Fruit fly (Drosophila melanogaster) whole organism, embryonic: Measurements from ENCODE around the gene wwk.
A peak's percentile ranks its signal among the peaks of the same experiment; 100 is the strongest.

ENCODE experiments used
- Atf3 ChIP-seq: fragments of 200-800 bp; sonication (Bioruptor generic); optimal IDR thresholded peaks from 3 replicates; lab custom pipeline; 2016; ENCODE audit warnings: missing biosample characterization, missing genetic modification characterization
- Bgb ChIP-seq: fragments of 200-800 bp; sonication (Bioruptor generic); IDR thresholded peaks from 2 replicates; pipeline ENCODE4 v1.3.6; 2022; ENCODE audit warnings: missing biosample characterization, missing genetic modification characterization; ENCODE audit not compliant: partially characterized antibody
- CG1024 ChIP-seq: fragments of 200-800 bp; sonication (Bioruptor generic); IDR thresholded peaks from 2 replicates; pipeline ENCODE4 v1.3.6; 2022; ENCODE audit warnings: missing biosample characterization, missing genetic modification characterization
- CG10565 ChIP-seq: fragments of 200-800 bp; sonication (Bioruptor generic); optimal IDR thresholded peaks from 3 replicates; lab custom pipeline; 2016; ENCODE audit warnings: missing biosample characterization, mild to moderate bottlenecking, missing genetic modification characterization
- CG12155 ChIP-seq: fragments of 200-800 bp; sonication (Bioruptor generic); optimal IDR thresholded peaks from 3 replicates; lab custom pipeline; 2016; ENCODE audit warnings: missing biosample characterization, missing genetic modification characterization
- CG12391 ChIP-seq: fragments of 200-800 bp; sonication (Bioruptor generic); optimal IDR thresholded peaks from 3 replicates; lab custom pipeline; 2018; ENCODE audit warnings: missing biosample characterization, mild to moderate bottlenecking, missing genetic modification characterization, moderate library complexity
- CG12659 ChIP-seq: fragments of 200-800 bp; sonication (Bioruptor generic); optimal IDR thresholded peaks from 3 replicates; lab custom pipeline; 2017; ENCODE audit warnings: mild to moderate bottlenecking, missing biosample characterization, missing genetic modification reagents, missing genetic modification characterization
- CG14860 ChIP-seq: fragments of 200-800 bp; sonication (Bioruptor generic); IDR thresholded peaks from 3 replicates; pipeline ENCODE4 v1.3.6; 2022; ENCODE audit warnings: missing biosample characterization, missing genetic modification characterization; ENCODE audit not compliant: partially characterized antibody
- CG15514 ChIP-seq: fragments of 200-800 bp; sonication (Bioruptor generic); optimal IDR thresholded peaks from 3 replicates; lab custom pipeline; 2017; ENCODE audit warnings: missing biosample characterization, missing genetic modification characterization, mild to moderate bottlenecking, moderate library complexity, missing genetic modification reagents
- CG1647 ChIP-seq: fragments of 200-800 bp; sonication (Bioruptor generic); optimal IDR thresholded peaks from 3 replicates; lab custom pipeline; 2016; ENCODE audit warnings: missing biosample characterization, missing genetic modification characterization
- CG16779 ChIP-seq: fragments of 200-800 bp; sonication (Bioruptor generic); IDR thresholded peaks from 2 replicates; pipeline ENCODE4 v1.3.6; 2022; ENCODE audit warnings: missing biosample characterization, missing genetic modification characterization
- CG2129 ChIP-seq: fragments of 200-800 bp; sonication (Bioruptor generic); IDR thresholded peaks from 2 replicates; pipeline ENCODE4 v1.3.6; 2022; ENCODE audit warnings: missing biosample characterization, missing genetic modification characterization; ENCODE audit not compliant: partially characterized antibody
- CG30020 ChIP-seq: fragments of 200-800 bp; optimal IDR thresholded peaks from 2 replicates; lab custom pipeline; 2019; ENCODE audit warnings: missing biosample characterization, mild to moderate bottlenecking, missing genetic modification characterization, moderate library complexity
- CG31388 ChIP-seq: fragments of 200-800 bp; sonication (Bioruptor generic); optimal IDR thresholded peaks from 2 replicates; lab custom pipeline; 2016; ENCODE audit warnings: missing biosample characterization, missing genetic modification characterization
- CG34224 ChIP-seq: fragments of 200-800 bp; sonication (Bioruptor generic); IDR thresholded peaks from 3 replicates; pipeline ENCODE4 v1.3.6; 2022; ENCODE audit warnings: missing biosample characterization, missing genetic modification characterization; ENCODE audit not compliant: partially characterized antibody
- CG4617 ChIP-seq: fragments of 200-800 bp; sonication (Bioruptor generic); optimal IDR thresholded peaks from 3 replicates; lab custom pipeline; 2016; ENCODE audit warnings: missing biosample characterization, missing genetic modification characterization, borderline replicate concordance
- CG7963 ChIP-seq: fragments of 200-800 bp; sonication (Bioruptor generic); IDR thresholded peaks from 3 replicates; pipeline ENCODE4 v1.3.6; 2022; ENCODE audit warnings: missing biosample characterization, missing genetic modification characterization; ENCODE audit not compliant: partially characterized antibody
- CG8290 ChIP-seq, 3 experiments: fragments of 200-800 bp; sonication (Bioruptor generic); optimal IDR thresholded peaks; 2 replicates each; lab custom pipeline; 2016 to 2019; ENCODE audit warnings: missing biosample characterization in 3 of 3, missing genetic modification characterization in 3 of 3, mild to moderate bottlenecking in 2 of 3, moderate library complexity in 1 of 3
- Dek ChIP-seq: fragments of 200-800 bp; sonication (Bioruptor generic); optimal IDR thresholded peaks from 3 replicates; lab custom pipeline; 2019; ENCODE audit warnings: missing biosample characterization, mild to moderate bottlenecking, missing genetic modification characterization, moderate library complexity
- Dref ChIP-seq: fragments of 200-800 bp; sonication (Bioruptor generic); IDR thresholded peaks from 2 replicates; pipeline ENCODE4 v1.3.6; 2022; ENCODE audit warnings: missing biosample characterization, missing genetic modification characterization
- Elba2 ChIP-seq: fragments of 200-800 bp; sonication (Bioruptor generic); optimal IDR thresholded peaks from 3 replicates; lab custom pipeline; 2016; ENCODE audit warnings: missing biosample characterization, missing genetic modification characterization
- Lim3 ChIP-seq: fragments of 200-800 bp; sonication (Bioruptor generic); IDR thresholded peaks from 2 replicates; pipeline ENCODE4 v1.3.6; 2022; ENCODE audit warnings: missing biosample characterization, missing genetic modification characterization
- MESR4 ChIP-seq: fragments of 200-800 bp; sonication (Bioruptor generic); optimal IDR thresholded peaks from 2 replicates; lab custom pipeline; 2018; ENCODE audit warnings: missing biosample characterization, mild to moderate bottlenecking, missing genetic modification characterization, moderate library complexity
- Med ChIP-seq: fragments of 200-800 bp; sonication (Bioruptor generic); peaks from one replicate; lab custom pipeline; 2016; ENCODE audit warnings: missing biosample characterization, missing genetic modification characterization, mild to moderate bottlenecking, inconsistent platforms, moderate library complexity
- Pdp1 ChIP-seq, 2 experiments: fragments of 200-800 bp; sonication (Bioruptor generic); optimal IDR thresholded peaks; 3 replicates each; lab custom pipeline; 2016; ENCODE audit warnings: missing biosample characterization in 2 of 2, missing genetic modification characterization in 2 of 2, mild to moderate bottlenecking in 1 of 2, moderate library complexity in 1 of 2
- Trl ChIP-seq, 3 experiments: fragments of >200 bp in 2 of 3; fragments of 200-800 bp in 1 of 3; sonication (Bioruptor generic) in 1 of 3; optimal IDR thresholded peaks; 2 replicates in 1 of 3; 3 replicates in 2 of 3; lab custom pipeline; 2016 to 2017; ENCODE audit warnings: missing biosample characterization in 1 of 3, missing genetic modification characterization in 1 of 3
- bbx ChIP-seq: fragments of 200-800 bp; sonication (Bioruptor generic); IDR thresholded peaks from 2 replicates; pipeline ENCODE4 v1.3.6; 2022; ENCODE audit warnings: missing biosample characterization, missing genetic modification characterization; ENCODE audit not compliant: partially characterized antibody
- bowl ChIP-seq: fragments of 200-800 bp; sonication (Bioruptor generic); IDR thresholded peaks from 2 replicates; pipeline ENCODE4 v1.3.6; 2022; ENCODE audit warnings: missing biosample characterization, missing genetic modification characterization
- cg ChIP-seq: fragments of 200-800 bp; sonication (Bioruptor generic); optimal IDR thresholded peaks from 3 replicates; lab custom pipeline; 2019; ENCODE audit warnings: missing biosample characterization, mild to moderate bottlenecking, missing genetic modification characterization, moderate library complexity
- corto ChIP-seq: fragments of 200-800 bp; sonication (Bioruptor generic); optimal IDR thresholded peaks from 2 replicates; lab custom pipeline; 2016; ENCODE audit warnings: missing biosample characterization, mild to moderate bottlenecking, missing genetic modification characterization, moderate library complexity
- crc ChIP-seq: fragments of 200-800 bp; sonication (Bioruptor generic); optimal IDR thresholded peaks from 2 replicates; lab custom pipeline; 2016; ENCODE audit warnings: missing biosample characterization, missing genetic modification characterization
- dmrt99B ChIP-seq: fragments of 200-800 bp; sonication (Bioruptor generic); optimal IDR thresholded peaks from 2 replicates; lab custom pipeline; 2018; ENCODE audit warnings: missing biosample characterization, mild to moderate bottlenecking, missing genetic modification characterization, moderate library complexity
- gfzf ChIP-seq: fragments of 200-800 bp; sonication (Bioruptor generic); optimal IDR thresholded peaks from 2 replicates; lab custom pipeline; 2016; ENCODE audit warnings: missing biosample characterization, mild to moderate bottlenecking, missing genetic modification characterization, moderate library complexity
- grau ChIP-seq: fragments of 200-800 bp; optimal IDR thresholded peaks from 3 replicates; lab custom pipeline; 2019; ENCODE audit warnings: missing biosample characterization, mild to moderate bottlenecking, missing genetic modification characterization, moderate library complexity
- jumu ChIP-seq: fragments of 200-800 bp; sonication (Bioruptor generic); optimal IDR thresholded peaks from 3 replicates; lab custom pipeline; 2016; ENCODE audit warnings: missing biosample characterization, missing genetic modification characterization
- kni ChIP-seq: fragments of 200-800 bp; sonication (Bioruptor generic); optimal IDR thresholded peaks from 3 replicates; lab custom pipeline; 2017; ENCODE audit warnings: mild to moderate bottlenecking, missing biosample characterization, missing genetic modification reagents, missing genetic modification characterization
- knrl ChIP-seq: fragments of 200-800 bp; sonication (Bioruptor generic); IDR thresholded peaks from 3 replicates; pipeline ENCODE4 v1.3.6; 2022; ENCODE audit warnings: missing biosample characterization, missing genetic modification characterization; ENCODE audit not compliant: partially characterized antibody
- nerfin-2 ChIP-seq: fragments of 200-800 bp; sonication (Bioruptor generic); IDR thresholded peaks from 2 replicates; pipeline ENCODE4 v1.3.6; 2022; ENCODE audit warnings: missing biosample characterization, missing genetic modification characterization; ENCODE audit not compliant: partially characterized antibody
- psq ChIP-seq: fragments of 200-800 bp; sonication (Bioruptor generic); optimal IDR thresholded peaks from 2 replicates; lab custom pipeline; 2017; ENCODE audit warnings: missing biosample characterization, missing genetic modification characterization
- sd ChIP-seq: fragments of 200-800 bp; sonication (Bioruptor generic); optimal IDR thresholded peaks from 3 replicates; lab custom pipeline; 2018; ENCODE audit warnings: missing biosample characterization, mild to moderate bottlenecking, missing genetic modification characterization, moderate library complexity
- sna ChIP-seq: fragments of 200-800 bp; sonication (Bioruptor generic); IDR thresholded peaks from 2 replicates; pipeline ENCODE4 v1.3.6; 2022; ENCODE audit warnings: missing biosample characterization, missing genetic modification characterization; ENCODE audit not compliant: partially characterized antibody
- stc ChIP-seq: fragments of 200-800 bp; sonication (Bioruptor generic); IDR thresholded peaks from 2 replicates; pipeline ENCODE4 v1.3.6; 2022; ENCODE audit warnings: missing biosample characterization, missing genetic modification characterization
- tio ChIP-seq: fragments of 200-800 bp; sonication (Bioruptor generic); optimal IDR thresholded peaks from 2 replicates; lab custom pipeline; 2017; ENCODE audit warnings: missing biosample characterization, missing genetic modification characterization, inconsistent platforms
- vfl ChIP-seq: fragments of 200-800 bp; sonication (Bioruptor generic); optimal IDR thresholded peaks from 2 replicates; lab custom pipeline; 2016; ENCODE audit warnings: missing biosample characterization, missing genetic modification characterization
- vnd ChIP-seq: fragments of 200-800 bp; sonication (Bioruptor generic); IDR thresholded peaks from 3 replicates; pipeline ENCODE4 v1.3.6; 2022; ENCODE audit warnings: missing biosample characterization, missing genetic modification characterization; ENCODE audit not compliant: partially characterized antibody

wwk gene

dm6 chr2L:15057225-15058117 is 17.1 kb upstream of the wwk start, which contains the start of gene ck (continued):
- TF ChIP-seq CG10565 (no peak), Lim3 (GFP tag; lab: Robert Waterston, UW) (no peak), sd (tag; lab: Kevin White, UChicago) (peak; percentile 44), bowl (GFP tag; lab: Robert Waterston, UW) (no peak), Bgb (GFP tag; lab: Robert Waterston, UW) (peak; percentile 80), crc (GFP tag; lab: Kevin White, UChicago) (no peak), CG15514 (GFP tag; lab: Kevin White, UChicago) (peak; percentile 50), grau (tag; lab: Kevin White, UChicago) (peak; percentile 24), kni (GFP tag; lab: Kevin White, UChicago) (peak; percentile 69), vnd (GFP tag; lab: Robert Waterston, UW) (peak; percentile 54; the same call in 2 of the 3 replicates), psq (GFP tag; lab: Kevin White, UChicago) (no peak), Dek (tag; lab: Kevin White, UChicago) (no peak), Elba2 (GFP tag; lab: Kevin White, UChicago) (peak; percentile 89), jumu (GFP tag; lab: Kevin White, UChicago) (no peak), gfzf (GFP tag; lab: Kevin White, UChicago) (peak; percentile 94), CG14860 (peak; percentile 68), CG1647 (GFP tag; lab: Kevin White, UChicago) (no peak), CG2129 (GFP tag; lab: Robert Waterston, UW) (0 out of 2 replicates have a peak, but pooled peaks have one; percentile 20), CG31388 (GFP tag; lab: Kevin White, UChicago) (no peak), corto (GFP tag; lab: Kevin White, UChicago) (no peak), dmrt99B (tag; lab: Kevin White, UChicago) (no peak), CG8290 (GFP tag; optimal IDR thresholded peaks at IDR 0.05; lab: Kevin White, UChicago) (peak; percentile 67), CG8290 (tag; optimal IDR thresholded peaks at IDR 0.05; lab: Kevin White, UChicago) (peak; percentile 20 to 77), MESR4 (GFP tag; lab: Kevin White, UChicago) (peak; percentile 49), Atf3 (GFP tag; lab: Kevin White, UChicago) (no peak), stc (GFP tag; lab: Robert Waterston, UW) (peak; percentile 11; the same call in 1 of the 2 replicates), tio (no peak), CG30020 (tag; lab: Kevin White, UChicago) (peak; percentile 22), knrl (peak; percentile 60), vfl (no peak), Med (GFP tag; lab: Kevin White, UChicago) (peak; percentile 66), CG7963 (peak; percentile 78), CG34224 (GFP tag; lab: Robert Waterston, UW) (peak; percentile 59), Trl (optimal IDR thresholded peaks at IDR 0.05; lab: Kevin White, UChicago) (peak in 1 of 2 experiments; percentile 41), Trl (GFP tag; optimal IDR thresholded peaks at IDR 0.05; lab: Kevin White, UChicago) (no peak), sna (GFP tag; lab: Robert Waterston, UW) (peak; percentile 65), Pdp1 (GFP tag; optimal IDR thresholded peaks at IDR 0.05; lab: Kevin White, UChicago) (peak in 1 of 2 experiments; percentile 79), CG12659 (GFP tag; lab: Kevin White, UChicago) (peak; percentile 63), CG1024 (no peak), CG16779 (GFP tag; lab: Robert Waterston, UW) (no peak), CG12391 (tag; lab: Kevin White, UChicago) (peak; percentile 2), CG4617 (peak; percentile 13), bbx (peak; percentile 88), nerfin-2 (GFP tag; lab: Robert Waterston, UW) (peak; percentile 89), CG12155 (GFP tag; lab: Kevin White, UChicago) (peak; percentile 47), cg (GFP tag; lab: Kevin White, UChicago) (peak; percentile 46), Dref (GFP tag; lab: Robert Waterston, UW) (peak; percentile 85)
